Worm (Caenorhabditis elegans) whole organism, late embryonic: ENCODE data around the gene nspe-5.

Source experiments
- C08G9.2 ChIP-seq: sonication (generic microtip); optimal IDR thresholded peaks from 2 replicates; lab custom pipeline; 2016; ENCODE audit warnings: mild to moderate bottlenecking, missing genetic modification characterization, moderate library complexity, missing compliant biosample characterization
- K02D7.2 ChIP-seq: sonication (generic microtip); optimal IDR thresholded peaks from 2 replicates; lab custom pipeline; 2017; ENCODE audit warnings: mild to moderate bottlenecking, missing genetic modification characterization, missing compliant biosample characterization
- T23F11.4 ChIP-seq: fragments of 200-800 bp; sonication (Bioruptor generic); optimal IDR thresholded peaks from 2 replicates; lab custom pipeline; 2018; ENCODE audit warnings: mild to moderate bottlenecking, missing genetic modification characterization, missing compliant biosample characterization
- ahr-1 ChIP-seq: sonication (generic microtip); optimal IDR thresholded peaks from 2 replicates; lab custom pipeline; 2016; ENCODE audit warnings: missing genetic modification characterization, missing compliant biosample characterization
- ama-1 ChIP-seq: fragments of 150-350 bp; optimal IDR thresholded peaks from 2 replicates; lab custom pipeline; 2014
- ceh-14 ChIP-seq: sonication (generic microtip); optimal IDR thresholded peaks from 2 replicates; lab custom pipeline; 2016; ENCODE audit warnings: missing genotype, missing genetic modification characterization, missing compliant biosample characterization
- ceh-18 ChIP-seq: sonication (generic microtip); optimal IDR thresholded peaks from 2 replicates; lab custom pipeline; 2016; ENCODE audit warnings: missing genetic modification characterization, missing compliant biosample characterization
- ceh-19 ChIP-seq: fragments of 200-800 bp; sonication (Bioruptor generic); optimal IDR thresholded peaks from 2 replicates; lab custom pipeline; 2018; ENCODE audit warnings: mild to moderate bottlenecking, missing genetic modification characterization, missing compliant biosample characterization
- ceh-22 ChIP-seq: sonication (generic microtip); optimal IDR thresholded peaks from 2 replicates; lab custom pipeline; 2017; ENCODE audit warnings: missing biosample characterization, missing genetic modification characterization
- ceh-31 ChIP-seq: sonication (generic microtip); optimal IDR thresholded peaks from 2 replicates; lab custom pipeline; 2016; ENCODE audit warnings: missing genetic modification characterization, missing compliant biosample characterization
- ceh-34 ChIP-seq: sonication (generic microtip); optimal IDR thresholded peaks from 2 replicates; lab custom pipeline; 2016; ENCODE audit warnings: mild to moderate bottlenecking, missing genetic modification characterization, missing compliant biosample characterization
- ceh-45 ChIP-seq: fragments of 200-800 bp; sonication (Bioruptor generic); IDR thresholded peaks from 2 replicates; pipeline ENCODE4 v1.3.6; 2022; ENCODE audit warnings: missing genetic modification reagents, missing genetic modification characterization, missing compliant biosample characterization
- ceh-48 ChIP-seq: sonication (generic microtip); optimal IDR thresholded peaks from 2 replicates; lab custom pipeline; 2016; ENCODE audit warnings: missing genetic modification characterization, inconsistent platforms, missing compliant biosample characterization
- ceh-6 ChIP-seq: fragments of 200-800 bp; sonication (Bioruptor generic); optimal IDR thresholded peaks from 2 replicates; lab custom pipeline; 2018; ENCODE audit warnings: mild to moderate bottlenecking, missing genetic modification characterization, missing compliant biosample characterization
- dve-1 ChIP-seq: sonication (generic microtip); optimal IDR thresholded peaks from 2 replicates; lab custom pipeline; 2017; ENCODE audit warnings: antibody characterized with exemption, mild to moderate bottlenecking, missing genetic modification characterization, missing compliant biosample characterization
- elt-2 ChIP-seq: sonication (generic microtip); optimal IDR thresholded peaks from 2 replicates; lab custom pipeline; 2016; ENCODE audit warnings: missing genetic modification reagents, missing genetic modification characterization, missing compliant biosample characterization
- elt-4 ChIP-seq: sonication (generic microtip); optimal IDR thresholded peaks from 2 replicates; lab custom pipeline; 2016; ENCODE audit warnings: missing genetic modification characterization, missing compliant biosample characterization
- eyg-1 ChIP-seq: sonication (generic microtip); optimal IDR thresholded peaks from 2 replicates; lab custom pipeline; 2016; ENCODE audit warnings: missing genotype, missing genetic modification characterization, missing compliant biosample characterization
- fax-1 ChIP-seq: sonication (generic microtip); optimal IDR thresholded peaks from 2 replicates; lab custom pipeline; 2016; ENCODE audit warnings: missing genotype, missing genetic modification characterization, missing compliant biosample characterization
- fkh-10 ChIP-seq: fragments of 150-350 bp; optimal IDR thresholded peaks from 2 replicates; lab custom pipeline; 2014; ENCODE audit warnings: missing biosample characterization, missing genetic modification reagents, missing genetic modification characterization
- hlh-13 ChIP-seq: fragments of 200-800 bp; sonication (Bioruptor generic); optimal IDR thresholded peaks from 2 replicates; lab custom pipeline; 2018; ENCODE audit warnings: mild to moderate bottlenecking, missing genetic modification characterization, missing compliant biosample characterization
- hlh-8 ChIP-seq: sonication (generic microtip); optimal IDR thresholded peaks from 2 replicates; lab custom pipeline; 2016; ENCODE audit warnings: missing genotype, missing genetic modification characterization, missing compliant biosample characterization
- lin-11 ChIP-seq: fragments of 200-800 bp; sonication (Bioruptor generic); optimal IDR thresholded peaks from 2 replicates; lab custom pipeline; 2018; ENCODE audit warnings: mild to moderate bottlenecking, missing genetic modification characterization, missing compliant biosample characterization
- mec-3 ChIP-seq: sonication (generic microtip); optimal IDR thresholded peaks from 2 replicates; lab custom pipeline; 2016; ENCODE audit warnings: borderline replicate concordance, missing genetic modification characterization, missing compliant biosample characterization
- nfya-1 ChIP-seq: sonication (generic microtip); optimal IDR thresholded peaks from 2 replicates; lab custom pipeline; 2017; ENCODE audit warnings: missing genetic modification characterization, mild to moderate bottlenecking, missing compliant biosample characterization, antibody characterized with exemption, moderate library complexity
- pag-3 ChIP-seq: sonication (generic microtip); optimal IDR thresholded peaks from 2 replicates; lab custom pipeline; 2016; ENCODE audit warnings: missing compliant biosample characterization, missing genetic modification characterization, borderline replicate concordance
- pax-1 ChIP-seq: fragments of 150-350 bp; optimal IDR thresholded peaks from 2 replicates; lab custom pipeline; 2014; ENCODE audit warnings: missing biosample characterization, missing genetic modification characterization
- pha-2 ChIP-seq: sonication (generic microtip); optimal IDR thresholded peaks from 2 replicates; lab custom pipeline; 2017; ENCODE audit warnings: mild to moderate bottlenecking, missing genetic modification characterization, missing compliant biosample characterization
- pha-4 ChIP-seq: fragments of 150-350 bp; optimal IDR thresholded peaks from 2 replicates; lab custom pipeline; 2018; ENCODE audit warnings: missing biosample characterization, missing genetic modification reagents, missing genetic modification characterization
- pqm-1 ChIP-seq: sonication (generic microtip); optimal IDR thresholded peaks from 2 replicates; lab custom pipeline; 2016; ENCODE audit warnings: missing genetic modification characterization, missing compliant biosample characterization
- ref-2 ChIP-seq: sonication (generic microtip); optimal IDR thresholded peaks from 2 replicates; lab custom pipeline; 2016; ENCODE audit warnings: missing genetic modification characterization, missing compliant biosample characterization
- sox-2 ChIP-seq: fragments of 200-800 bp; sonication (Bioruptor generic); IDR thresholded peaks from 2 replicates; pipeline ENCODE4 v1.3.6; 2022; ENCODE audit warnings: missing genetic modification reagents, missing genetic modification characterization, missing compliant biosample characterization
- sox-4 ChIP-seq: sonication (generic microtip); optimal IDR thresholded peaks from 2 replicates; lab custom pipeline; 2017; ENCODE audit warnings: mild to moderate bottlenecking, missing genetic modification characterization, inconsistent platforms, missing compliant biosample characterization
- tbx-2 ChIP-seq: sonication (generic microtip); optimal IDR thresholded peaks from 2 replicates; lab custom pipeline; 2016; ENCODE audit warnings: missing genetic modification characterization, missing compliant biosample characterization
- tbx-7 ChIP-seq: sonication (generic microtip); optimal IDR thresholded peaks from 2 replicates; lab custom pipeline; 2016; ENCODE audit warnings: missing genotype, missing genetic modification characterization, missing compliant biosample characterization
- ttx-3 ChIP-seq: sonication (generic microtip); optimal IDR thresholded peaks from 2 replicates; lab custom pipeline; 2016; ENCODE audit warnings: missing genetic modification reagents, missing genetic modification characterization, missing compliant biosample characterization
- unc-42 ChIP-seq: sonication (generic microtip); optimal IDR thresholded peaks from 2 replicates; lab custom pipeline; 2016; ENCODE audit warnings: missing genotype, missing genetic modification characterization, missing compliant biosample characterization
- unc-55 ChIP-seq: sonication (generic microtip); optimal IDR thresholded peaks from 2 replicates; lab custom pipeline; 2017; ENCODE audit warnings: missing biosample characterization, missing genetic modification reagents, missing genetic modification characterization
- unc-86 ChIP-seq: sonication (generic microtip); optimal IDR thresholded peaks from 2 replicates; lab custom pipeline; 2016; ENCODE audit warnings: missing genetic modification characterization, missing compliant biosample characterization
- ztf-16 ChIP-seq: sonication (generic microtip); optimal IDR thresholded peaks from 2 replicates; lab custom pipeline; 2017; ENCODE audit warnings: missing genetic modification characterization, missing compliant biosample characterization

The nspe-5 gene

DNA sequence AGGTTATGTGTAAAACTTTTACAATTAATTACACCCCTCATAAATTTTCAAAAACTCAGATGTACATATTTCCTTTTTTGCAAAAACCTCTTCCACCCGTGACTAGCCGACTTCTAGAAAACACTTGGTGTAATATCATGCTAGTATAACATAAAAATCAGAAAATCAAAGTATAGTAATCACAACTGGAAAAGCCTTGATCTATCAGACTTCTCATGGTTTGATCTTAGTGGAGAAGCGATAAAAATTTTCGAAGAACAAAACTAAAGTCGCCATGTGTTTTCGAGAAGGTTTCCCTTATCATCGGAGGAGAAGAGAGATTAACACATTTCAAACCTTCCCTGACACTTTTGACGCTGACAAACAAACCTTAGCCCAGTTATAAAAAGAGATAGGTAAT, at the start of gene nspe-5:
Gene nspe-5, plus strand, starts transcription at position 301 of the 400 bp plus-strand sequence.
- no peak for TF ChIP-seq ttx-3 (tag; lab: Kevin White, UChicago)
- no peak for TF ChIP-seq eyg-1
- TF ChIP-seq hlh-8 (tag; lab: Kevin White, UChicago), result no peak

DNA sequence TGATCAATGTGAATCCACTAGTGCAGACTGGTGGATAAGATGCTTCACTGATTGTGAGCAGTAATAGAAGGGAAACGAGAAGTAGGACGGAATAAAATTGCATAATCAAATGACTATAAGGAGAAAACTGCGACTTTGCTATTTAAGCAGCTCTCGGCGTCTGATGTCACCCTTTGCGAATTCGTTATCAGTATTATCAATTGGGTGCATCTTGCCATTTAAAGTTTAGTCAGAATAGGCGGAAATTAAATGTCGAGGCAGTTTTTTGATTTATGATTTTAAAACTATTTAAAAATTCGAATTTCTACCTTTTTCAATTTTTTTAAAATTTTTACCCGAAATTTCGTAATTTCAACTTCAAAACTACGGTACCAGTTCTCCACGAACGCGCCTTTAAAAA, 47.7 kb upstream of the nspe-5 start, which contains the start of gene clec-4:
Gene clec-4, minus strand, starts transcription at position 162 of the 400 bp plus-strand sequence.
- no peak for TF ChIP-seq unc-55 (GFP tag; lab: Kevin White, UChicago)
- TF ChIP-seq ceh-22 (tag; lab: Kevin White, UChicago), result no peak
- no peak for TF ChIP-seq ceh-34 (tag; lab: Kevin White, UChicago)
- TF ChIP-seq hlh-13 (GFP tag; lab: Kevin White, UChicago), result no peak
- no peak for TF ChIP-seq lin-11 (tag; lab: Kevin White, UChicago)
- no peak for TF ChIP-seq tbx-7 (tag; lab: Kevin White, UChicago)
- TF ChIP-seq mec-3, result no peak
- no peak for TF ChIP-seq ama-1 (lab: Kevin White, UChicago)
- TF ChIP-seq ceh-18 (tag; lab: Kevin White, UChicago), result no peak
- no peak for TF ChIP-seq K02D7.2
- no peak for TF ChIP-seq fax-1 (tag; lab: Kevin White, UChicago)
- TF ChIP-seq ttx-3 (tag; lab: Kevin White, UChicago), result no peak
- TF ChIP-seq sox-4, result no peak
- no peak for TF ChIP-seq ref-2 (tag; lab: Kevin White, UChicago)
- TF ChIP-seq ahr-1 (tag; lab: Kevin White, UChicago), result no peak
- no peak for TF ChIP-seq ceh-19 (GFP tag; lab: Kevin White, UChicago)
- TF ChIP-seq ceh-48, result no peak
- TF ChIP-seq elt-2 (tag; lab: Kevin White, UChicago), result no peak
- TF ChIP-seq pqm-1 (tag; lab: Kevin White, UChicago), result no peak
- TF ChIP-seq fkh-10 (GFP tag; lab: Kevin White, UChicago), result no peak
- TF ChIP-seq, all 69 proteins: peak for 0

DNA sequence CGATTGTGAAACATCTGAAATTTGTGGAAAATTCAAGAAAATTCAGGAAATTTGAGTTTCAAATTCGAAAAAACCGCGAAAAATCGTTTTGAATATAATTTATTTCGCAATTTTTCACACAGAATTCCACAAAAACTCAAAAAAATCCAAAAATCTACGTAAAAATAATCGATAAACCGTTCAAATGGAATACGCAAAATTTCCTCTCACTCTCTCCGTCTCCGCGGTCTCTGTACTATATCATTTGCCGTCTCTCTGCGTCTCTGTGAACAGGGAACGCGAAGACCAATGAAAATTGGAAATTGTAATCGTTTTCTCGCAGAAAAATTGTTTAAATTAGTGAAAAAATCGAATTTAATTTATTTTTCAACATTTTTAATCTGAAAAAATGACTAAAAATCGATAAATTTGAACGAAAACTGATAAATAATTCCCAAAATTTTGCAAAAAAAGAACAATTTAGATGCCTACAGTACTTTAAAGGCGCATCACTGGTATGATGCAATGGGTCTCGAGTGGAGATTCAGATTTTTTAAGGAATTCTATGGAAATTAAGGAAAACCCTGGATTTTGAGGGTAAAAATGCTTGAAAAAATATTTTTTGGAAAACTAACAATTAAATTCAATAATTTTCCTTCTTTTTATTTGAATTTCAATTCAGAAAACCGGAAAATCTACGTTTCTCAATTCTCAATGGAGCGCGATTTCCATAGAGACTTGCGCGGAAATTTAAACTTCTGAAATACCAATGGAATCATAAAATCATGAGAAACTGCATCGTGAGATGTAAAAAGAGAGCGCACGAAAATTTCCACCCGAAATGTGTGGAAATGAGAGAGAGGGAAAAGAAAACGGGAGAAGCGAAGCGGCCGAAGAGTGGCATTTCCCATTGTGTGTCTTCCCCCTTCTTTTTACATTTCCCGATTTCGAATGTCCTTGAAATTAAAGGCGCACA, 24.7 kb upstream of the nspe-5 start, which contains the start of the genes ceh-100 and lips-15:
Gene ceh-100, minus strand, starts transcription at position 14 of the 955 bp plus-strand sequence.
Gene lips-15, plus strand, starts transcription at position 720 of the 955 bp plus-strand sequence.
- TF ChIP-seq ceh-31 (tag; lab: Kevin White, UChicago), result peak; percentile 68
- no peak for TF ChIP-seq mec-3
- peak; percentile 28 for TF ChIP-seq ceh-34 (tag; lab: Kevin White, UChicago)
- peak; percentile 34 for TF ChIP-seq tbx-2
- TF ChIP-seq K02D7.2, result no peak
- TF ChIP-seq nfya-1 (tag; lab: Kevin White, UChicago), result peak; percentile 10
- TF ChIP-seq ceh-48, result peak; percentile 17

DNA sequence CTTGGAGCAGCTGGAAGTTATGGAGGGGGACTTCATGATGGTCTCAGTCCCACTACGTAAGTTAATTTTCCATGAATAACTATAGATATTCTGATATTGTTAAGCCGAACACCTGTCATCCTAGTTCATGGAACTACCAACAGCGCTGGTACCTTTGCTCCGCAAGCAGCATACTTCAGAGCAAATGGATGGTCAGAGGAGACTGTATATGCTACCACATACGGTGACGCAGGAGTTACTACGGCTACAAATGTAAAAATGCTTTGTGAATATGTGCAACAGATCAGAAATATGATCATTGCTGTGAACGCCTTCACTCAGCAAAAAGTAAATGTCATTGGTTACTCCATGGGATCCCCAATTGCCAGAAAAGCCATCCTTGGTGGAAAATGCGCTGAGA, 22.6 kb upstream of the nspe-5 start:
- TF ChIP-seq mec-3, result no peak
- TF ChIP-seq, all 69 proteins: peak for 0

ce11 chrII:12606900-12607299, 21.8 kb upstream of the nspe-5 start, which contains the start of gene Y38E10A.8:
TSS of gene Y38E10A.8 (plus strand) at chrII:12607200.
- no peak for TF ChIP-seq unc-42

ce11 chrII:12608653-12609052, 20.0 kb upstream of the nspe-5 start, which contains the start of gene Y38E10A.9:
TSS of gene Y38E10A.9 (plus strand) at chrII:12608953.
- TF ChIP-seq unc-86 (tag; lab: Kevin White, UChicago) (no peak), ztf-16 (no peak), T23F11.4 (no peak), ahr-1 (tag; lab: Kevin White, UChicago) (no peak), dve-1 (no peak), elt-4 (tag; lab: Kevin White, UChicago) (no peak), pag-3 (no peak), sox-2 (no peak), ceh-45 (GFP tag; lab: Robert Waterston, UW) (no peak), pha-4 (tag; lab: Kevin White, UChicago) (no peak), pax-1 (tag; lab: Kevin White, UChicago) (no peak), ceh-31 (tag; lab: Kevin White, UChicago) (no peak), C08G9.2 (no peak), pha-2 (no peak), unc-42 (no peak), ceh-14 (tag; lab: Kevin White, UChicago) (no peak), ceh-34 (tag; lab: Kevin White, UChicago) (no peak), fkh-10 (GFP tag; lab: Kevin White, UChicago) (no peak), ceh-6 (GFP tag; lab: Kevin White, UChicago) (no peak), hlh-13 (GFP tag; lab: Kevin White, UChicago) (no peak)
